Worm (Caenorhabditis elegans): ENCODE measurements around the gene str-156.
"Not testable (repeated sequence)": the region's sequence is repeated elsewhere in the genome, so short reads cannot be mapped to it uniquely, and the experiment has no call there.

ce11 chrIV:4949729-4950128 lies 36.5 kb downstream of the str-156 start:
- not testable (repeated sequence) for TF ChIP-seq hmg-1.2 (GFP tag; IDR thresholded peaks at IDR 0.05); snpc-1.1 (tag; optimal IDR thresholded peaks at IDR 0.05; ENCODE audit: insufficient read depth); sea-2 (GFP tag; IDR thresholded peaks at IDR 0.05); ceh-27 (GFP tag; optimal IDR thresholded peaks at IDR 0.05); F39B2.1 (GFP tag; IDR thresholded peaks at IDR 0.05); efl-1 (GFP tag; optimal IDR thresholded peaks at IDR 0.05); ztf-6 (GFP tag; IDR thresholded peaks at IDR 0.05); ama-1 (optimal IDR thresholded peaks at IDR 0.05); ama-1 (GFP tag; optimal IDR thresholded peaks at IDR 0.05); unc-62 (GFP tag; optimal IDR thresholded peaks at IDR 0.05); unc-130 (GFP tag; optimal IDR thresholded peaks at IDR 0.05); madf-3 (GFP tag; IDR thresholded peaks at IDR 0.05); chd-7 (tag; optimal IDR thresholded peaks at IDR 0.05); snpc-4 (GFP tag; optimal IDR thresholded peaks at IDR 0.05)
- TF ChIP-seq snpc-4 (tag; optimal IDR thresholded peaks at IDR 0.05) (peak in 1 of 4 experiments; percentile 83), rpc-1 (optimal IDR thresholded peaks at IDR 0.05) (peak; percentile 44), rpc-1 (tag; optimal IDR thresholded peaks at IDR 0.05) (peak; percentile 64)

All from whole organism, young adult.